Worm (Caenorhabditis elegans): ENCODE data around the gene F22E5.2.

ce11 chrII:2640982-2641381 is 24.2 kb upstream of the F22E5.2 start, which contains the start of gene F22E5.23:
- TF ChIP-seq nhr-28 (tag; optimal IDR thresholded peaks at IDR 0.05) (no peak), nfya-1 (tag; optimal IDR thresholded peaks at IDR 0.05; ENCODE audit: insufficient read depth) (no peak), zag-1 (tag; optimal IDR thresholded peaks at IDR 0.05) (no peak), ceh-16 (tag; optimal IDR thresholded peaks at IDR 0.05) (no peak), elt-1 (tag; optimal IDR thresholded peaks at IDR 0.05) (no peak), snpc-4 (tag; optimal IDR thresholded peaks at IDR 0.05) (no peak), ceh-9 (tag; optimal IDR thresholded peaks at IDR 0.05) (no peak), eor-1 (tag; optimal IDR thresholded peaks at IDR 0.05) (no peak), aly-2 (tag; optimal IDR thresholded peaks at IDR 0.05) (no peak), ama-1 (optimal IDR thresholded peaks at IDR 0.05) (no peak), pha-4 (tag; optimal IDR thresholded peaks at IDR 0.05) (no peak)
